Fruit fly (Drosophila melanogaster) whole organism, prepupa: Measurements from ENCODE around the gene mRpL55.

Source experiments
- Blimp-1 ChIP-seq: fragments of 200-800 bp; sonication (Bioruptor generic); optimal IDR thresholded peaks from 3 replicates; lab custom pipeline; 2017; ENCODE audit warnings: missing biosample characterization, missing genetic modification characterization, mild to moderate bottlenecking, moderate library complexity, missing genetic modification reagents
- CG10631 ChIP-seq: fragments of 200-800 bp; sonication (Bioruptor generic); optimal IDR thresholded peaks from 2 replicates; lab custom pipeline; 2016; ENCODE audit warnings: missing biosample characterization, missing genetic modification characterization
- CG10669 ChIP-seq: fragments of 200-800 bp; sonication (Bioruptor generic); optimal IDR thresholded peaks from 3 replicates; lab custom pipeline; 2018; ENCODE audit warnings: missing biosample characterization, mild to moderate bottlenecking, missing genetic modification characterization, moderate library complexity
- CG11294 ChIP-seq: fragments of 200-800 bp; sonication (Bioruptor generic); IDR thresholded peaks from 2 replicates; pipeline ENCODE4 v1.3.6; 2022; ENCODE audit warnings: missing biosample characterization, missing genetic modification characterization
- CG11762 ChIP-seq: fragments of 200-800 bp; sonication (Bioruptor generic); optimal IDR thresholded peaks from 3 replicates; lab custom pipeline; 2016; ENCODE audit warnings: missing biosample characterization, missing genetic modification characterization; ENCODE audit not compliant: insufficient read depth
- CG11902 ChIP-seq: fragments of 200-800 bp; sonication (Bioruptor generic); optimal IDR thresholded peaks from 3 replicates; lab custom pipeline; 2016; ENCODE audit warnings: missing biosample characterization, missing genetic modification characterization
- CG1621 ChIP-seq: fragments of 200-800 bp; sonication (Bioruptor generic); optimal IDR thresholded peaks from 3 replicates; lab custom pipeline; 2018; ENCODE audit warnings: missing biosample characterization, mild to moderate bottlenecking, missing genetic modification characterization
- CG16779 ChIP-seq: fragments of 200-800 bp; sonication (Bioruptor generic); optimal IDR thresholded peaks from 3 replicates; lab custom pipeline; 2017; ENCODE audit warnings: missing biosample characterization, mild to moderate bottlenecking, missing genetic modification characterization
- CG3032 ChIP-seq: fragments of 200-800 bp; optimal IDR thresholded peaks from 2 replicates; lab custom pipeline; 2019; ENCODE audit warnings: missing biosample characterization, mild to moderate bottlenecking, missing genetic modification characterization, moderate library complexity
- CG31627 ChIP-seq: fragments of 200-800 bp; sonication (Bioruptor generic); optimal IDR thresholded peaks from 3 replicates; lab custom pipeline; 2016; ENCODE audit warnings: missing biosample characterization, missing genetic modification characterization
- CG32006 ChIP-seq: fragments of 200-800 bp; sonication (Bioruptor generic); optimal IDR thresholded peaks from 3 replicates; lab custom pipeline; 2017; ENCODE audit warnings: missing biosample characterization, mild to moderate bottlenecking, missing genetic modification characterization
- CG34406 ChIP-seq: fragments of 200-800 bp; sonication (Bioruptor generic); optimal IDR thresholded peaks from 3 replicates; lab custom pipeline; 2016; ENCODE audit warnings: missing biosample characterization, missing genetic modification characterization
- CG3919 ChIP-seq: fragments of 200-800 bp; sonication (Bioruptor generic); optimal IDR thresholded peaks from 3 replicates; lab custom pipeline; 2016; ENCODE audit warnings: missing biosample characterization, missing genetic modification characterization
- CG6163 ChIP-seq: fragments of 200-800 bp; sonication (Bioruptor generic); IDR thresholded peaks from 3 replicates; pipeline ENCODE4 v1.3.6; 2022; ENCODE audit warnings: missing biosample characterization, missing genetic modification characterization
- CG6276 ChIP-seq: fragments of 200-800 bp; sonication (Bioruptor generic); optimal IDR thresholded peaks from 2 replicates; lab custom pipeline; 2017; ENCODE audit warnings: missing biosample characterization, mild to moderate bottlenecking, missing genetic modification characterization
- CG6808 ChIP-seq: fragments of 200-800 bp; sonication (Bioruptor generic); optimal IDR thresholded peaks from 3 replicates; lab custom pipeline; 2017; ENCODE audit warnings: missing biosample characterization, missing genetic modification characterization, mild to moderate bottlenecking, moderate library complexity, missing genetic modification reagents
- CG6854 ChIP-seq: fragments of 200-800 bp; sonication (Bioruptor generic); optimal IDR thresholded peaks from 2 replicates; lab custom pipeline; 2017; ENCODE audit warnings: missing biosample characterization, mild to moderate bottlenecking, missing genetic modification characterization
- CG7368 ChIP-seq: fragments of 200-800 bp; sonication (Bioruptor generic); optimal IDR thresholded peaks from 3 replicates; lab custom pipeline; 2016; ENCODE audit warnings: missing biosample characterization, missing genetic modification characterization
- CG8119 ChIP-seq: fragments of 200-800 bp; sonication (Bioruptor generic); IDR thresholded peaks from 3 replicates; pipeline ENCODE4 v1.3.6; 2022; ENCODE audit warnings: missing biosample characterization, missing genetic modification characterization
- CG9139 ChIP-seq: fragments of 200-800 bp; sonication (Bioruptor generic); optimal IDR thresholded peaks from 3 replicates; lab custom pipeline; 2017; ENCODE audit warnings: missing biosample characterization, mild to moderate bottlenecking, missing genetic modification characterization
- Ets21C ChIP-seq: fragments of 200-800 bp; sonication (Bioruptor generic); optimal IDR thresholded peaks from 3 replicates; lab custom pipeline; 2016; ENCODE audit warnings: missing biosample characterization, missing genetic modification characterization
- Ets96B ChIP-seq: fragments of 200-800 bp; optimal IDR thresholded peaks from 2 replicates; lab custom pipeline; 2019; ENCODE audit warnings: missing biosample characterization, mild to moderate bottlenecking, missing genetic modification characterization, moderate library complexity
- Hr38 ChIP-seq: sonication (Bioruptor generic); optimal IDR thresholded peaks from 2 replicates; lab custom pipeline; 2016; ENCODE audit warnings: missing biosample characterization, missing genetic modification characterization
- Hr39 ChIP-seq: fragments of 200-800 bp; sonication (Bioruptor generic); optimal IDR thresholded peaks from 2 replicates; lab custom pipeline; 2016; ENCODE audit warnings: missing biosample characterization, missing genetic modification characterization
- Hr4 ChIP-seq: fragments of 200-800 bp; sonication (Bioruptor generic); optimal IDR thresholded peaks from 3 replicates; lab custom pipeline; 2016; ENCODE audit warnings: missing biosample characterization, missing genetic modification characterization
- Lpt ChIP-seq: fragments of 200-800 bp; sonication (Bioruptor generic); optimal IDR thresholded peaks from 3 replicates; lab custom pipeline; 2016; ENCODE audit warnings: missing biosample characterization, missing genetic modification characterization
- Met ChIP-seq: fragments of 200-800 bp; sonication (Bioruptor generic); optimal IDR thresholded peaks from 3 replicates; lab custom pipeline; 2016; ENCODE audit warnings: missing biosample characterization, missing genetic modification characterization
- OdsH ChIP-seq: fragments of 200-800 bp; sonication (Bioruptor generic); optimal IDR thresholded peaks from 3 replicates; lab custom pipeline; 2016; ENCODE audit warnings: missing biosample characterization, missing genetic modification characterization
- Sox14 ChIP-seq: fragments of 200-800 bp; sonication (Bioruptor generic); optimal IDR thresholded peaks from 3 replicates; lab custom pipeline; 2016; ENCODE audit warnings: missing biosample characterization, missing genetic modification characterization
- Sox15 ChIP-seq: fragments of 200-800 bp; sonication (Bioruptor generic); optimal IDR thresholded peaks from 3 replicates; lab custom pipeline; 2016; ENCODE audit warnings: missing biosample characterization, missing genetic modification characterization
- achi ChIP-seq: fragments of 200-800 bp; sonication (Bioruptor generic); optimal IDR thresholded peaks from 3 replicates; lab custom pipeline; 2016; ENCODE audit warnings: missing biosample characterization, missing genetic modification characterization
- acj6 ChIP-seq: fragments of 200-800 bp; sonication (Bioruptor generic); optimal IDR thresholded peaks from 3 replicates; lab custom pipeline; 2016; ENCODE audit warnings: missing biosample characterization, missing genetic modification characterization
- cyc ChIP-seq: fragments of 200-800 bp; sonication (Bioruptor generic); optimal IDR thresholded peaks from 3 replicates; lab custom pipeline; 2016; ENCODE audit warnings: missing biosample characterization, missing genetic modification characterization
- dac ChIP-seq: fragments of 200-800 bp; sonication (Bioruptor generic); optimal IDR thresholded peaks from 2 replicates; lab custom pipeline; 2017; ENCODE audit warnings: missing biosample characterization, mild to moderate bottlenecking, missing genetic modification characterization
- dsx ChIP-seq: fragments of 200-800 bp; optimal IDR thresholded peaks from 3 replicates; lab custom pipeline; 2019; ENCODE audit warnings: missing biosample characterization, mild to moderate bottlenecking, missing genetic modification characterization, moderate library complexity; ENCODE audit not compliant: poor library complexity, severe bottlenecking
- eg ChIP-seq: fragments of 200-800 bp; sonication (Bioruptor generic); IDR thresholded peaks from 3 replicates; pipeline ENCODE4 v1.3.6; 2022; ENCODE audit warnings: missing biosample characterization, missing genetic modification characterization
- esn ChIP-seq: fragments of 200-800 bp; sonication (Bioruptor generic); optimal IDR thresholded peaks from 2 replicates; lab custom pipeline; 2016; ENCODE audit warnings: missing biosample characterization, mild to moderate bottlenecking, missing genetic modification characterization, moderate library complexity
- fd85E ChIP-seq: fragments of 200-800 bp; sonication (Bioruptor generic); optimal IDR thresholded peaks from 3 replicates; lab custom pipeline; 2016; ENCODE audit warnings: missing biosample characterization, missing genetic modification characterization
- lz ChIP-seq: fragments of 200-800 bp; sonication (Bioruptor generic); optimal IDR thresholded peaks from 3 replicates; lab custom pipeline; 2016; ENCODE audit warnings: missing biosample characterization, missing genetic modification characterization
- net ChIP-seq: fragments of 200-800 bp; sonication (Bioruptor generic); optimal IDR thresholded peaks from 3 replicates; lab custom pipeline; 2016; ENCODE audit warnings: missing biosample characterization, missing genetic modification characterization
- pdm3 ChIP-seq: fragments of 200-800 bp; sonication (Bioruptor generic); optimal IDR thresholded peaks from 3 replicates; lab custom pipeline; 2016; ENCODE audit warnings: missing biosample characterization, missing genetic modification characterization
- salr ChIP-seq, 2 experiments: fragments of 200-800 bp; sonication (Bioruptor generic); optimal IDR thresholded peaks; 3 replicates each; lab custom pipeline; 2016 to 2018; ENCODE audit warnings: missing biosample characterization in 2 of 2, missing genetic modification characterization in 2 of 2, mild to moderate bottlenecking in 1 of 2
- ss ChIP-seq, 2 experiments: fragments of 200-800 bp; sonication (Bioruptor generic); optimal IDR thresholded peaks; 2 replicates in 1 of 2; 3 replicates in 1 of 2; lab custom pipeline; 2017 to 2018; ENCODE audit warnings: mild to moderate bottlenecking in 2 of 2, missing biosample characterization in 2 of 2, missing genetic modification characterization in 2 of 2, moderate library complexity in 1 of 2
- svp ChIP-seq: fragments of 200-800 bp; sonication (Bioruptor generic); peaks from one replicate; lab custom pipeline; 2016; ENCODE audit warnings: missing biosample characterization, missing genetic modification characterization
- topi ChIP-seq: fragments of 200-800 bp; sonication (Bioruptor generic); optimal IDR thresholded peaks from 3 replicates; lab custom pipeline; 2016; ENCODE audit warnings: missing biosample characterization, missing genetic modification characterization
- vri ChIP-seq: fragments of 200-800 bp; sonication (Bioruptor generic); optimal IDR thresholded peaks from 3 replicates; lab custom pipeline; 2016; ENCODE audit warnings: missing biosample characterization, mild to moderate bottlenecking, missing genetic modification characterization

mRpL55 gene

dm6 chr3R:19107058-19107457 lies 12.4 kb upstream of the mRpL55 start (continued):
- TF ChIP-seq CG1621 (tag; lab: Kevin White, UChicago): no peak
- TF ChIP-seq esn (GFP tag; lab: Kevin White, UChicago): no peak
- TF ChIP-seq svp: no peak
- no peak for TF ChIP-seq Hr38 (GFP tag; lab: Kevin White, UChicago)
- TF ChIP-seq CG11902 (GFP tag; lab: Kevin White, UChicago): no peak
- TF ChIP-seq CG11294 (GFP tag; lab: Robert Waterston, UW): no peak
- TF ChIP-seq CG10669: no peak

dm6 chr3R:19106452-19106851 lies 11.7 kb upstream of the mRpL55 start:
- peak in 1 of 2 experiments; percentile 57 for TF ChIP-seq ss (GFP tag; optimal IDR thresholded peaks at IDR 0.05; lab: Kevin White, UChicago)
- peak; percentile 3 for TF ChIP-seq CG9139 (GFP tag; lab: Kevin White, UChicago)
- TF ChIP-seq achi (GFP tag; lab: Kevin White, UChicago): no peak
- TF ChIP-seq CG1621 (tag; lab: Kevin White, UChicago): no peak
- TF ChIP-seq dsx (GFP tag; lab: Kevin White, UChicago): peak; percentile 2
- no peak for TF ChIP-seq Ets21C (GFP tag; lab: Kevin White, UChicago)
- peak; percentile 19; the same call in 1 of the 3 replicates for TF ChIP-seq CG6163 (GFP tag; lab: Robert Waterston, UW)
- peak; percentile 20 for TF ChIP-seq CG6808 (GFP tag; lab: Kevin White, UChicago)
- peak; percentile 40 for TF ChIP-seq CG6276
- TF ChIP-seq eg (GFP tag; lab: Robert Waterston, UW): peak; percentile 34; the same call in 2 of the 3 replicates

- TF ChIP-seq acj6 (GFP tag; lab: Kevin White, UChicago) (peak; percentile 76), CG31627 (GFP tag; lab: Kevin White, UChicago) (peak; percentile 59), CG6276 (peak; percentile 67), CG32006 (GFP tag; lab: Kevin White, UChicago) (peak; percentile 83), Ets21C (GFP tag; lab: Kevin White, UChicago) (peak; percentile 30), CG7368 (GFP tag; lab: Kevin White, UChicago) (peak; percentile 64), Blimp-1 (no peak), dac (GFP tag; lab: Kevin White, UChicago) (no peak), Hr39 (peak; percentile 53), CG11762 (GFP tag; lab: Kevin White, UChicago) (peak; percentile 68), Ets96B (tag; lab: Kevin White, UChicago) (peak; percentile 80), CG9139 (GFP tag; lab: Kevin White, UChicago) (peak; percentile 0), pdm3 (GFP tag; lab: Kevin White, UChicago) (peak; percentile 77), achi (GFP tag; lab: Kevin White, UChicago) (peak; percentile 75), Met (GFP tag; lab: Kevin White, UChicago) (peak; percentile 68), CG6854 (GFP tag; lab: Kevin White, UChicago) (no peak), salr (GFP tag; optimal IDR thresholded peaks at IDR 0.05; lab: Kevin White, UChicago) (peak; percentile 48 to 77), CG8119 (GFP tag; lab: Robert Waterston, UW) (peak; percentile 82), CG16779 (tag; lab: Kevin White, UChicago) (peak; percentile 69), vri (GFP tag; lab: Kevin White, UChicago) (no peak), CG1621 (tag; lab: Kevin White, UChicago) (peak; percentile 79), fd85E (GFP tag; lab: Kevin White, UChicago) (no peak), esn (GFP tag; lab: Kevin White, UChicago) (peak; percentile 74), Lpt (GFP tag; lab: Kevin White, UChicago) (peak; percentile 70), CG11294 (GFP tag; lab: Robert Waterston, UW) (peak; percentile 72), OdsH (peak; percentile 79), ss (GFP tag; optimal IDR thresholded peaks at IDR 0.05; lab: Kevin White, UChicago) (peak; percentile 49 to 77), lz (GFP tag; lab: Kevin White, UChicago) (peak; percentile 63), net (peak; percentile 71), cyc (GFP tag; lab: Kevin White, UChicago) (peak; percentile 58), CG3032 (tag; lab: Kevin White, UChicago) (peak; percentile 85), CG6163 (GFP tag; lab: Robert Waterston, UW) (peak; percentile 83), Sox14 (GFP tag; lab: Kevin White, UChicago) (peak; percentile 82), Hr4 (GFP tag; lab: Kevin White, UChicago) (peak; percentile 85), CG10631 (GFP tag; lab: Kevin White, UChicago) (peak; percentile 79), Sox15 (GFP tag; lab: Kevin White, UChicago) (peak; percentile 44), eg (GFP tag; lab: Robert Waterston, UW) (peak; percentile 84), CG3919 (GFP tag; lab: Kevin White, UChicago) (peak; percentile 66), svp (peak; percentile 70), CG34406 (GFP tag; lab: Kevin White, UChicago) (peak; percentile 70), topi (GFP tag; lab: Kevin White, UChicago) (peak; percentile 58)
Observed at dm6 chr3R:19105821-19106220, 11.1 kb upstream of the mRpL55 start.
